Worm (Caenorhabditis elegans) whole organism, L4 larva: Measurements from ENCODE around the gene C46F2.1.

Experiments
- T20F7.1 ChIP-seq: fragments of 200-800 bp; sonication (Bioruptor generic); optimal IDR thresholded peaks from 2 replicates; lab custom pipeline; 2018; ENCODE audit warnings: mild to moderate bottlenecking, missing genetic modification characterization, missing compliant biosample characterization
- aha-1 ChIP-seq: fragments of 150-350 bp; peaks from one replicate; lab custom pipeline; 2014; ENCODE audit warnings: missing biosample characterization, missing genetic modification characterization
- aly-2 ChIP-seq: sonication (generic microtip); optimal IDR thresholded peaks from 2 replicates; lab custom pipeline; 2018; ENCODE audit warnings: missing biosample characterization, missing genetic modification characterization
- ceh-20 ChIP-seq: fragments of 200-800 bp; sonication (Bioruptor generic); IDR thresholded peaks from 2 replicates; pipeline ENCODE4 v1.3.6; 2022; ENCODE audit warnings: missing genetic modification reagents, missing genetic modification characterization, missing compliant biosample characterization
- ceh-28 ChIP-seq: fragments of 150-350 bp; optimal IDR thresholded peaks from 2 replicates; lab custom pipeline; 2014; ENCODE audit warnings: missing biosample characterization, missing genetic modification reagents, missing genetic modification characterization
- ceh-32 ChIP-seq: sonication (generic microtip); optimal IDR thresholded peaks from 2 replicates; lab custom pipeline; 2016; ENCODE audit warnings: mild to moderate bottlenecking, missing genetic modification characterization, missing compliant biosample characterization; ENCODE audit not compliant: poor library complexity
- ceh-62 ChIP-seq: sonication (generic microtip); optimal IDR thresholded peaks from 2 replicates; lab custom pipeline; 2017; ENCODE audit warnings: missing biosample characterization, missing genetic modification characterization
- ces-1 ChIP-seq: fragments of 150-350 bp; sonication (generic microtip); optimal IDR thresholded peaks from 4 replicates; lab custom pipeline; 2014; ENCODE audit warnings: missing biosample characterization, missing genetic modification reagents, missing genetic modification characterization
- daf-12 ChIP-seq: fragments of 150-350 bp; optimal IDR thresholded peaks from 2 replicates; lab custom pipeline; 2014; ENCODE audit warnings: missing biosample characterization, missing genetic modification reagents, missing genetic modification characterization
- daf-16 ChIP-seq, 3 experiments: sonication (generic microtip); optimal IDR thresholded peaks; 2 replicates each; lab custom pipeline; 2016 to 2017; ENCODE audit warnings: missing genetic modification characterization in 3 of 3, missing genetic modification reagents in 3 of 3, mild to moderate bottlenecking in 2 of 3, missing compliant biosample characterization in 2 of 3, missing biosample characterization in 1 of 3, moderate library complexity in 1 of 3
- dmd-6 ChIP-seq: fragments of 200-800 bp; sonication (Bioruptor generic); IDR thresholded peaks from 2 replicates; pipeline ENCODE4 v1.3.6; 2022; ENCODE audit warnings: missing genetic modification reagents, missing genetic modification characterization, missing compliant biosample characterization
- dmd-9 ChIP-seq: fragments of 200-800 bp; sonication (Bioruptor generic); IDR thresholded peaks from 2 replicates; pipeline ENCODE4 v1.3.6; 2022; ENCODE audit warnings: missing genetic modification reagents, missing genetic modification characterization, missing compliant biosample characterization
- dpl-1 ChIP-seq: fragments of 150-350 bp; optimal IDR thresholded peaks from 2 replicates; lab custom pipeline; 2014; ENCODE audit warnings: missing biosample characterization, missing genetic modification reagents, missing genetic modification characterization
- dve-1 ChIP-seq: sonication (generic microtip); optimal IDR thresholded peaks from 2 replicates; lab custom pipeline; 2017; ENCODE audit warnings: antibody characterized with exemption, mild to moderate bottlenecking, missing genetic modification characterization, missing compliant biosample characterization; ENCODE audit not compliant: insufficient read depth
- hlh-11 ChIP-seq: fragments of 200-800 bp; sonication (Bioruptor generic); optimal IDR thresholded peaks from 2 replicates; lab custom pipeline; 2018; ENCODE audit warnings: mild to moderate bottlenecking, missing genetic modification characterization, missing compliant biosample characterization
- hlh-30 ChIP-seq: sonication (generic microtip); optimal IDR thresholded peaks from 2 replicates; lab custom pipeline; 2017; ENCODE audit warnings: antibody characterized with exemption, mild to moderate bottlenecking, missing genetic modification characterization, missing compliant biosample characterization; ENCODE audit not compliant: insufficient read depth
- lin-1 ChIP-seq: fragments of 200-800 bp; sonication (Bioruptor generic); IDR thresholded peaks from 2 replicates; pipeline ENCODE4 v1.3.6; 2022; ENCODE audit warnings: missing genetic modification reagents, missing genetic modification characterization, missing compliant biosample characterization
- lsy-2 ChIP-seq, 2 experiments: fragments of 150-350 bp in 1 of 2; sonication (generic microtip) in 1 of 2; optimal IDR thresholded peaks; 2 replicates each; lab custom pipeline; 2014 to 2017; ENCODE audit warnings: missing biosample characterization in 2 of 2, missing genetic modification characterization in 2 of 2
- madf-9 ChIP-seq: fragments of 200-800 bp; sonication (Bioruptor generic); conservative IDR thresholded peaks from 2 replicates; pipeline ENCODE4 v1.3.6; 2022; ENCODE audit warnings: missing genetic modification reagents, missing genetic modification characterization, missing compliant biosample characterization
- mdl-1 ChIP-seq, 2 experiments: fragments of 150-350 bp in 1 of 2; sonication (generic microtip) in 1 of 2; optimal IDR thresholded peaks; 2 replicates each; lab custom pipeline; 2014 to 2017; ENCODE audit warnings: missing biosample characterization in 2 of 2, missing genetic modification characterization in 2 of 2
- mdt-29 ChIP-seq: fragments of 200-800 bp; sonication (Bioruptor generic); IDR thresholded peaks from 2 replicates; pipeline ENCODE4 v1.3.6; 2022; ENCODE audit warnings: missing genetic modification reagents, missing genetic modification characterization, missing compliant biosample characterization
- mep-1 ChIP-seq: fragments of 150-350 bp; sonication (generic microtip); optimal IDR thresholded peaks from 3 replicates; lab custom pipeline; 2014; ENCODE audit warnings: missing biosample characterization, missing genetic modification characterization
- mes-2 ChIP-seq: sonication (generic microtip); optimal IDR thresholded peaks from 2 replicates; lab custom pipeline; 2016; ENCODE audit warnings: missing genotype, mild to moderate bottlenecking, missing genetic modification characterization, missing compliant biosample characterization; ENCODE audit not compliant: poor library complexity, severe bottlenecking
- nhr-102 ChIP-seq: sonication (generic microtip); optimal IDR thresholded peaks from 2 replicates; lab custom pipeline; 2016; ENCODE audit warnings: mild to moderate bottlenecking, missing genetic modification characterization, moderate library complexity, missing compliant biosample characterization
- nhr-11 ChIP-seq: fragments of 150-350 bp; optimal IDR thresholded peaks from 2 replicates; lab custom pipeline; 2014; ENCODE audit warnings: missing biosample characterization, missing genetic modification characterization
- nhr-25 ChIP-seq: sonication (generic microtip); optimal IDR thresholded peaks from 2 replicates; lab custom pipeline; 2017; ENCODE audit warnings: missing genetic modification characterization, mild to moderate bottlenecking, missing compliant biosample characterization, antibody characterized with exemption, moderate library complexity, borderline replicate concordance; ENCODE audit not compliant: insufficient read depth
- nhr-28 ChIP-seq: fragments of 150-350 bp; optimal IDR thresholded peaks from 2 replicates; lab custom pipeline; 2014; ENCODE audit warnings: missing biosample characterization, missing genetic modification characterization
- nhr-48 ChIP-seq: sonication (generic microtip); optimal IDR thresholded peaks from 2 replicates; lab custom pipeline; 2016; ENCODE audit warnings: mild to moderate bottlenecking, missing genetic modification characterization, missing compliant biosample characterization
- nhr-77 ChIP-seq: fragments of 150-350 bp; optimal IDR thresholded peaks from 2 replicates; lab custom pipeline; 2014; ENCODE audit warnings: missing biosample characterization, missing genetic modification characterization
- pha-4 ChIP-seq, 2 experiments: fragments of 150-350 bp in 1 of 2; fragments of 200-800 bp in 1 of 2; sonication (Bioruptor generic) in 1 of 2; IDR thresholded peaks in 1 of 2; optimal IDR thresholded peaks in 1 of 2; 2 replicates each; pipeline versions ENCODE4 v1.3.6 to Lab custom; 2014 to 2022; ENCODE audit warnings: missing genetic modification characterization in 2 of 2, missing genetic modification reagents in 2 of 2, missing biosample characterization in 1 of 2, missing compliant biosample characterization in 1 of 2
- php-3 ChIP-seq: fragments of 200-800 bp; sonication (Bioruptor generic); IDR thresholded peaks from 2 replicates; pipeline ENCODE4 v1.3.6; 2022; ENCODE audit warnings: missing genetic modification reagents, missing genetic modification characterization, missing compliant biosample characterization
- pqm-1 ChIP-seq: sonication (generic microtip); optimal IDR thresholded peaks from 2 replicates; lab custom pipeline; 2017; ENCODE audit warnings: missing biosample characterization, missing genetic modification characterization
- saeg-2 ChIP-seq: fragments of 200-800 bp; sonication (Bioruptor generic); IDR thresholded peaks from 2 replicates; pipeline ENCODE4 v1.3.6; 2022; ENCODE audit warnings: missing genetic modification reagents, missing genetic modification characterization, missing compliant biosample characterization
- skn-1 ChIP-seq: fragments of 150-350 bp; optimal IDR thresholded peaks from 2 replicates; lab custom pipeline; 2014; ENCODE audit warnings: missing biosample characterization, missing genetic modification characterization
- snpc-4 ChIP-seq: fragments of 150-350 bp; optimal IDR thresholded peaks from 2 replicates; lab custom pipeline; 2014; ENCODE audit warnings: missing biosample characterization, missing genetic modification characterization
- tag-97 ChIP-seq: fragments of 200-800 bp; sonication (Bioruptor generic); IDR thresholded peaks from 2 replicates; pipeline ENCODE4 v1.3.6; 2022; ENCODE audit warnings: missing genetic modification characterization, missing compliant biosample characterization
- tra-1 ChIP-seq: fragments of 200-800 bp; sonication (Bioruptor generic); IDR thresholded peaks from 2 replicates; pipeline ENCODE4 v1.3.6; 2022; ENCODE audit warnings: missing genetic modification reagents, missing genetic modification characterization, missing compliant biosample characterization
- unc-39 ChIP-seq: sonication (generic microtip); optimal IDR thresholded peaks from 2 replicates; lab custom pipeline; 2017; ENCODE audit warnings: missing biosample characterization, missing genetic modification characterization
- unc-62 ChIP-seq, 3 experiments: fragments of 150-350 bp in 1 of 3; sonication (generic microtip); optimal IDR thresholded peaks in 2 of 3; peaks in 1 of 3; 1 replicate in 1 of 3; 2 replicates in 2 of 3; lab custom pipeline; 2014 to 2017; ENCODE audit warnings: missing biosample characterization in 3 of 3, missing genetic modification characterization in 3 of 3, missing genetic modification reagents in 3 of 3, missing genotype in 1 of 3
- zfp-3 ChIP-seq: fragments of 200-800 bp; sonication (Bioruptor generic); conservative IDR thresholded peaks from 2 replicates; pipeline ENCODE4 v1.3.6; 2022; ENCODE audit warnings: missing genetic modification reagents, missing genetic modification characterization, missing compliant biosample characterization
- ztf-11 ChIP-seq: fragments of 150-350 bp; optimal IDR thresholded peaks from 2 replicates; lab custom pipeline; 2014; ENCODE audit warnings: missing biosample characterization, missing genetic modification characterization

Gene C46F2.1

ce11 chrX:8069293-8069692 lies 8.6 kb upstream of the C46F2.1 start, which contains the start of gene C18A11.1:
TSS of gene C18A11.1 (plus strand) at chrX:8069328.
- TF ChIP-seq mdl-1 (tag; optimal IDR thresholded peaks at IDR 0.05; lab: Kevin White, UChicago) (peak in 1 of 2 experiments; percentile 13), ceh-28 (tag; lab: Kevin White, UChicago) (peak; percentile 11), dmd-6 (GFP tag; lab: Robert Waterston, UW) (peak; percentile 72), dve-1 (tag; lab: Kevin White, UChicago) (peak; percentile 75), mdt-29 (GFP tag; lab: Robert Waterston, UW) (no peak), madf-9 (GFP tag; lab: Robert Waterston, UW) (no peak), ces-1 (no peak), nhr-77 (peak; percentile 74), pha-4 (GFP tag; IDR thresholded peaks at IDR 0.05; lab: Robert Waterston, UW) (no peak), pha-4 (tag; optimal IDR thresholded peaks at IDR 0.05; lab: Kevin White, UChicago) (peak; percentile 39), ztf-11 (tag; lab: Kevin White, UChicago) (no peak), php-3 (GFP tag; lab: Robert Waterston, UW) (0 out of 2 replicates have a peak, but pooled peaks have one; percentile 7), nhr-102 (tag; lab: Kevin White, UChicago) (peak; percentile 25), lsy-2 (tag; optimal IDR thresholded peaks at IDR 0.05; lab: Kevin White, UChicago) (no peak), unc-62 (GFP tag; optimal IDR thresholded peaks at IDR 0.05 in 1 of 2; lab: Kevin White, UChicago) (peak in 1 of 2 experiments; percentile 22), unc-62 (tag; optimal IDR thresholded peaks at IDR 0.05; lab: Kevin White, UChicago) (no peak), nhr-48 (tag; lab: Kevin White, UChicago) (peak; percentile 54), mep-1 (tag; lab: Kevin White, UChicago) (peak; percentile 54), daf-12 (tag; lab: Kevin White, UChicago) (no peak), lin-1 (0 out of 2 replicates have a peak, but pooled peaks have one; percentile 31), T20F7.1 (peak; percentile 38), daf-16 (GFP tag; optimal IDR thresholded peaks at IDR 0.05; lab: Kevin White, UChicago) (peak in 1 of 2 experiments; percentile 28), daf-16 (tag; optimal IDR thresholded peaks at IDR 0.05; lab: Kevin White, UChicago) (peak; percentile 96), nhr-28 (tag; lab: Kevin White, UChicago) (peak; percentile 84), hlh-11 (peak; percentile 80), aly-2 (tag; lab: Kevin White, UChicago) (no peak), snpc-4 (tag; lab: Kevin White, UChicago) (no peak), hlh-30 (tag; lab: Kevin White, UChicago) (peak; percentile 54), pqm-1 (tag; lab: Kevin White, UChicago) (peak; percentile 29)

ce11 chrX:8074527-8074926 lies 3.3 kb upstream of the C46F2.1 start:
- peak; percentile 2 for TF ChIP-seq pqm-1 (tag; lab: Kevin White, UChicago)
- no peak for TF ChIP-seq lsy-2 (tag; optimal IDR thresholded peaks at IDR 0.05; lab: Kevin White, UChicago)
- no peak for TF ChIP-seq nhr-25 (tag; lab: Kevin White, UChicago)
- peak; percentile 65 for TF ChIP-seq dve-1 (tag; lab: Kevin White, UChicago)
- no peak for TF ChIP-seq ceh-32 (tag; lab: Kevin White, UChicago)
- no peak for TF ChIP-seq tag-97 (GFP tag; lab: Robert Waterston, UW)
- no peak for TF ChIP-seq unc-39 (tag; lab: Kevin White, UChicago)
- peak; percentile 65 for TF ChIP-seq hlh-11
- TF ChIP-seq daf-16 (GFP tag; optimal IDR thresholded peaks at IDR 0.05; lab: Kevin White, UChicago) = no peak
- TF ChIP-seq daf-16 (tag; optimal IDR thresholded peaks at IDR 0.05; lab: Kevin White, UChicago) = peak; percentile 39
- TF ChIP-seq aha-1 (tag; lab: Kevin White, UChicago) = no peak
- TF ChIP-seq saeg-2 (GFP tag; lab: Robert Waterston, UW) = no peak
- peak; percentile 72; the same call in 1 of the 2 replicates for TF ChIP-seq ceh-20 (GFP tag; lab: Robert Waterston, UW)
- TF ChIP-seq tra-1 (GFP tag; lab: Robert Waterston, UW) = peak; percentile 92
- TF ChIP-seq mes-2 (tag; lab: Kevin White, UChicago) = no peak
- no peak for TF ChIP-seq zfp-3 (GFP tag; lab: Robert Waterston, UW)
- TF ChIP-seq ceh-62 (tag; lab: Kevin White, UChicago) = no peak
- TF ChIP-seq dmd-9 (GFP tag; lab: Robert Waterston, UW) = no peak
- TF ChIP-seq nhr-11 (tag; lab: Kevin White, UChicago) = no peak
- peak; percentile 55 for TF ChIP-seq nhr-28 (tag; lab: Kevin White, UChicago)
- TF ChIP-seq dmd-6 (GFP tag; lab: Robert Waterston, UW) = peak; percentile 81
- TF ChIP-seq php-3 (GFP tag; lab: Robert Waterston, UW) = peak; percentile 98
- no peak for TF ChIP-seq dpl-1
- no peak for TF ChIP-seq pha-4 (GFP tag; IDR thresholded peaks at IDR 0.05; lab: Robert Waterston, UW)
- no peak for TF ChIP-seq pha-4 (tag; optimal IDR thresholded peaks at IDR 0.05; lab: Kevin White, UChicago)
- TF ChIP-seq skn-1 (tag; lab: Kevin White, UChicago) = no peak
